Fruit fly (Drosophila melanogaster) whole organism, prepupa: ENCODE data around the gene CG32832.

Experiments used
- Blimp-1 ChIP-seq: fragments of 200-800 bp; sonication (Bioruptor generic); optimal IDR thresholded peaks from 3 replicates; lab custom pipeline; 2017; ENCODE audit warnings: missing biosample characterization, missing genetic modification characterization, mild to moderate bottlenecking, moderate library complexity, missing genetic modification reagents
- CG10631 ChIP-seq: fragments of 200-800 bp; sonication (Bioruptor generic); optimal IDR thresholded peaks from 2 replicates; lab custom pipeline; 2016; ENCODE audit warnings: missing biosample characterization, missing genetic modification characterization
- CG10669 ChIP-seq: fragments of 200-800 bp; sonication (Bioruptor generic); optimal IDR thresholded peaks from 3 replicates; lab custom pipeline; 2018; ENCODE audit warnings: missing biosample characterization, mild to moderate bottlenecking, missing genetic modification characterization, moderate library complexity
- CG11762 ChIP-seq: fragments of 200-800 bp; sonication (Bioruptor generic); optimal IDR thresholded peaks from 3 replicates; lab custom pipeline; 2016; ENCODE audit warnings: missing biosample characterization, missing genetic modification characterization; ENCODE audit not compliant: insufficient read depth
- CG11902 ChIP-seq: fragments of 200-800 bp; sonication (Bioruptor generic); optimal IDR thresholded peaks from 3 replicates; lab custom pipeline; 2016; ENCODE audit warnings: missing biosample characterization, missing genetic modification characterization
- CG15336 ChIP-seq: fragments of 200-800 bp; sonication (Bioruptor generic); IDR thresholded peaks from 2 replicates; pipeline ENCODE4 v1.3.6; 2022; ENCODE audit warnings: missing biosample characterization, missing genetic modification characterization
- CG16779 ChIP-seq: fragments of 200-800 bp; sonication (Bioruptor generic); optimal IDR thresholded peaks from 3 replicates; lab custom pipeline; 2017; ENCODE audit warnings: missing biosample characterization, mild to moderate bottlenecking, missing genetic modification characterization
- CG3032 ChIP-seq: fragments of 200-800 bp; optimal IDR thresholded peaks from 2 replicates; lab custom pipeline; 2019; ENCODE audit warnings: missing biosample characterization, mild to moderate bottlenecking, missing genetic modification characterization, moderate library complexity
- CG32006 ChIP-seq: fragments of 200-800 bp; sonication (Bioruptor generic); optimal IDR thresholded peaks from 3 replicates; lab custom pipeline; 2017; ENCODE audit warnings: missing biosample characterization, mild to moderate bottlenecking, missing genetic modification characterization
- CG34406 ChIP-seq: fragments of 200-800 bp; sonication (Bioruptor generic); optimal IDR thresholded peaks from 3 replicates; lab custom pipeline; 2016; ENCODE audit warnings: missing biosample characterization, missing genetic modification characterization
- CG3919 ChIP-seq: fragments of 200-800 bp; sonication (Bioruptor generic); optimal IDR thresholded peaks from 3 replicates; lab custom pipeline; 2016; ENCODE audit warnings: missing biosample characterization, missing genetic modification characterization
- CG4318 ChIP-seq: fragments of 200-800 bp; sonication (Bioruptor generic); optimal IDR thresholded peaks from 3 replicates; lab custom pipeline; 2017; ENCODE audit warnings: missing biosample characterization, mild to moderate bottlenecking, missing genetic modification characterization
- CG6163 ChIP-seq: fragments of 200-800 bp; sonication (Bioruptor generic); IDR thresholded peaks from 3 replicates; pipeline ENCODE4 v1.3.6; 2022; ENCODE audit warnings: missing biosample characterization, missing genetic modification characterization
- CG6276 ChIP-seq: fragments of 200-800 bp; sonication (Bioruptor generic); optimal IDR thresholded peaks from 2 replicates; lab custom pipeline; 2017; ENCODE audit warnings: missing biosample characterization, mild to moderate bottlenecking, missing genetic modification characterization
- CG6792 ChIP-seq: fragments of 200-800 bp; sonication (Bioruptor generic); optimal IDR thresholded peaks from 3 replicates; lab custom pipeline; 2016; ENCODE audit warnings: missing biosample characterization, missing genetic modification characterization
- CG6808 ChIP-seq: fragments of 200-800 bp; sonication (Bioruptor generic); optimal IDR thresholded peaks from 3 replicates; lab custom pipeline; 2017; ENCODE audit warnings: missing biosample characterization, missing genetic modification characterization, mild to moderate bottlenecking, moderate library complexity, missing genetic modification reagents
- CG6854 ChIP-seq: fragments of 200-800 bp; sonication (Bioruptor generic); optimal IDR thresholded peaks from 2 replicates; lab custom pipeline; 2017; ENCODE audit warnings: missing biosample characterization, mild to moderate bottlenecking, missing genetic modification characterization
- CG7368 ChIP-seq: fragments of 200-800 bp; sonication (Bioruptor generic); optimal IDR thresholded peaks from 3 replicates; lab custom pipeline; 2016; ENCODE audit warnings: missing biosample characterization, missing genetic modification characterization
- CG8119 ChIP-seq: fragments of 200-800 bp; sonication (Bioruptor generic); IDR thresholded peaks from 3 replicates; pipeline ENCODE4 v1.3.6; 2022; ENCODE audit warnings: missing biosample characterization, missing genetic modification characterization
- CG8319 ChIP-seq: fragments of 200-800 bp; sonication (Bioruptor generic); optimal IDR thresholded peaks from 3 replicates; lab custom pipeline; 2016; ENCODE audit warnings: missing biosample characterization, missing genetic modification characterization
- CG9139 ChIP-seq: fragments of 200-800 bp; sonication (Bioruptor generic); optimal IDR thresholded peaks from 3 replicates; lab custom pipeline; 2017; ENCODE audit warnings: missing biosample characterization, mild to moderate bottlenecking, missing genetic modification characterization
- Eip75B ChIP-seq: fragments of 200-800 bp; sonication (Bioruptor generic); optimal IDR thresholded peaks from 3 replicates; lab custom pipeline; 2016; ENCODE audit warnings: missing biosample characterization, missing genetic modification characterization
- Eip78C ChIP-seq: fragments of 200-800 bp; sonication (Bioruptor generic); peaks from one replicate; lab custom pipeline; 2016; ENCODE audit warnings: missing biosample characterization, missing genetic modification characterization
- Eip93F ChIP-seq: fragments of 200-800 bp; sonication (Bioruptor generic); optimal IDR thresholded peaks from 2 replicates; lab custom pipeline; 2016; ENCODE audit warnings: missing biosample characterization, mild to moderate bottlenecking, missing genetic modification characterization
- Ets21C ChIP-seq: fragments of 200-800 bp; sonication (Bioruptor generic); optimal IDR thresholded peaks from 3 replicates; lab custom pipeline; 2016; ENCODE audit warnings: missing biosample characterization, missing genetic modification characterization
- Ets96B ChIP-seq: fragments of 200-800 bp; optimal IDR thresholded peaks from 2 replicates; lab custom pipeline; 2019; ENCODE audit warnings: missing biosample characterization, mild to moderate bottlenecking, missing genetic modification characterization, moderate library complexity
- Gug ChIP-seq: fragments of 200-800 bp; sonication (Bioruptor generic); IDR thresholded peaks from 2 replicates; pipeline ENCODE4 v1.3.6; 2022; ENCODE audit warnings: missing biosample characterization, missing genetic modification characterization
- Hr38 ChIP-seq: sonication (Bioruptor generic); optimal IDR thresholded peaks from 2 replicates; lab custom pipeline; 2016; ENCODE audit warnings: missing biosample characterization, missing genetic modification characterization
- Hr39 ChIP-seq: fragments of 200-800 bp; sonication (Bioruptor generic); optimal IDR thresholded peaks from 2 replicates; lab custom pipeline; 2016; ENCODE audit warnings: missing biosample characterization, missing genetic modification characterization
- Hr4 ChIP-seq: fragments of 200-800 bp; sonication (Bioruptor generic); optimal IDR thresholded peaks from 3 replicates; lab custom pipeline; 2016; ENCODE audit warnings: missing biosample characterization, missing genetic modification characterization
- Lpt ChIP-seq: fragments of 200-800 bp; sonication (Bioruptor generic); optimal IDR thresholded peaks from 3 replicates; lab custom pipeline; 2016; ENCODE audit warnings: missing biosample characterization, missing genetic modification characterization
- OdsH ChIP-seq: fragments of 200-800 bp; sonication (Bioruptor generic); optimal IDR thresholded peaks from 3 replicates; lab custom pipeline; 2016; ENCODE audit warnings: missing biosample characterization, missing genetic modification characterization
- Smox ChIP-seq: fragments of 200-800 bp; sonication (Bioruptor generic); optimal IDR thresholded peaks from 3 replicates; lab custom pipeline; 2016; ENCODE audit warnings: missing biosample characterization, missing genetic modification characterization
- Sox102F ChIP-seq: fragments of 200-800 bp; sonication (Bioruptor generic); optimal IDR thresholded peaks from 2 replicates; lab custom pipeline; 2016; ENCODE audit warnings: missing biosample characterization, mild to moderate bottlenecking, missing genetic modification characterization
- Sox14 ChIP-seq: fragments of 200-800 bp; sonication (Bioruptor generic); optimal IDR thresholded peaks from 3 replicates; lab custom pipeline; 2016; ENCODE audit warnings: missing biosample characterization, missing genetic modification characterization
- Sox15 ChIP-seq: fragments of 200-800 bp; sonication (Bioruptor generic); optimal IDR thresholded peaks from 3 replicates; lab custom pipeline; 2016; ENCODE audit warnings: missing biosample characterization, missing genetic modification characterization
- achi ChIP-seq: fragments of 200-800 bp; sonication (Bioruptor generic); optimal IDR thresholded peaks from 3 replicates; lab custom pipeline; 2016; ENCODE audit warnings: missing biosample characterization, missing genetic modification characterization
- acj6 ChIP-seq: fragments of 200-800 bp; sonication (Bioruptor generic); optimal IDR thresholded peaks from 3 replicates; lab custom pipeline; 2016; ENCODE audit warnings: missing biosample characterization, missing genetic modification characterization
- esn ChIP-seq: fragments of 200-800 bp; sonication (Bioruptor generic); optimal IDR thresholded peaks from 2 replicates; lab custom pipeline; 2016; ENCODE audit warnings: missing biosample characterization, mild to moderate bottlenecking, missing genetic modification characterization, moderate library complexity
- fd59A ChIP-seq: fragments of 200-800 bp; sonication (Bioruptor generic); optimal IDR thresholded peaks from 2 replicates; lab custom pipeline; 2017; ENCODE audit warnings: missing biosample characterization, mild to moderate bottlenecking, missing genetic modification characterization, missing genetic modification reagents
- fd85E ChIP-seq: fragments of 200-800 bp; sonication (Bioruptor generic); optimal IDR thresholded peaks from 3 replicates; lab custom pipeline; 2016; ENCODE audit warnings: missing biosample characterization, missing genetic modification characterization
- fkh ChIP-seq: fragments of 200-800 bp; sonication (Bioruptor generic); optimal IDR thresholded peaks from 3 replicates; lab custom pipeline; 2017; ENCODE audit warnings: missing biosample characterization, mild to moderate bottlenecking, missing genetic modification characterization, moderate library complexity
- net ChIP-seq: fragments of 200-800 bp; sonication (Bioruptor generic); optimal IDR thresholded peaks from 3 replicates; lab custom pipeline; 2016; ENCODE audit warnings: missing biosample characterization, missing genetic modification characterization
- pdm3 ChIP-seq: fragments of 200-800 bp; sonication (Bioruptor generic); optimal IDR thresholded peaks from 3 replicates; lab custom pipeline; 2016; ENCODE audit warnings: missing biosample characterization, missing genetic modification characterization
- salr ChIP-seq, 2 experiments: fragments of 200-800 bp; sonication (Bioruptor generic); optimal IDR thresholded peaks; 3 replicates each; lab custom pipeline; 2016 to 2018; ENCODE audit warnings: missing biosample characterization in 2 of 2, missing genetic modification characterization in 2 of 2, mild to moderate bottlenecking in 1 of 2
- ss ChIP-seq, 2 experiments: fragments of 200-800 bp; sonication (Bioruptor generic); optimal IDR thresholded peaks; 2 replicates in 1 of 2; 3 replicates in 1 of 2; lab custom pipeline; 2017 to 2018; ENCODE audit warnings: mild to moderate bottlenecking in 2 of 2, missing biosample characterization in 2 of 2, missing genetic modification characterization in 2 of 2, moderate library complexity in 1 of 2
- svp ChIP-seq: fragments of 200-800 bp; sonication (Bioruptor generic); peaks from one replicate; lab custom pipeline; 2016; ENCODE audit warnings: missing biosample characterization, missing genetic modification characterization
- topi ChIP-seq: fragments of 200-800 bp; sonication (Bioruptor generic); optimal IDR thresholded peaks from 3 replicates; lab custom pipeline; 2016; ENCODE audit warnings: missing biosample characterization, missing genetic modification characterization

The CG32832 gene

DNA sequence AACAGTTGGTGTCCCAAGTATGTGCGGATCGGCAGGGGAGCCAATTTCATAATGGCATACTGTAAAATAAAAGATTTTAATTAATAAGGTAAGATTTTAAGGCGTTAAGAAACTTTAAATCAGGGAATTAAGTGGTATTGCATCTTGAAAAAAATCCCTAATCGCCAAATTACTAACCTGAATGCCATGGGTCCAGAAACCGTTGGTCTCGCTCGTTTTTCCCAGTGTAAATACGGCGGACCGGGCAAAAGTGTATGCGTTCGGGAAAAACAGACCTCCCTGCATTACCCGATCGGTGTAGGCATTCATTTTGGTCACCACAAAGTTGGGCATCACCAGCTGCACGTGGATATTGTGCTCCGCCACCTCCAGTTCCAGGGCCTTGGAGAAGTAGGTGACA, 35.8 kb downstream of the CG32832 start (continued):
- peak; percentile 54 for TF ChIP-seq Smox (GFP tag; lab: Kevin White, UChicago)
- TF ChIP-seq Eip78C (GFP tag; lab: Kevin White, UChicago): peak; percentile 62
- peak; percentile 16 for TF ChIP-seq Ets21C (GFP tag; lab: Kevin White, UChicago)
- TF ChIP-seq CG15336 (GFP tag; lab: Robert Waterston, UW): peak; percentile 50; the same call in 1 of the 2 replicates
- TF ChIP-seq CG10631 (GFP tag; lab: Kevin White, UChicago): no peak
- TF ChIP-seq CG11902 (GFP tag; lab: Kevin White, UChicago): no peak
- TF ChIP-seq CG6792 (GFP tag; lab: Kevin White, UChicago): peak; percentile 3
- no peak for TF ChIP-seq fkh (GFP tag; lab: Kevin White, UChicago)
- no peak for TF ChIP-seq Eip93F (GFP tag; lab: Kevin White, UChicago)
- peak; percentile 70 for TF ChIP-seq svp
- peak; percentile 66 for TF ChIP-seq Hr39
- peak; percentile 24 for TF ChIP-seq Hr4
- no peak for TF ChIP-seq CG8319 (GFP tag; lab: Kevin White, UChicago)
- TF ChIP-seq CG6276: peak; percentile 48
- TF ChIP-seq Sox15 (GFP tag; lab: Kevin White, UChicago): peak; percentile 10
- peak; percentile 32 for TF ChIP-seq achi
- peak; percentile 65 for TF ChIP-seq topi (GFP tag; lab: Kevin White, UChicago)
- TF ChIP-seq Blimp-1 (GFP tag; lab: Kevin White, UChicago): no peak
- TF ChIP-seq CG6163 (GFP tag; lab: Robert Waterston, UW): no peak; the same call in 2 of the 3 replicates
- no peak for TF ChIP-seq CG11762
- peak; percentile 21 for TF ChIP-seq acj6 (GFP tag; lab: Kevin White, UChicago)
- peak; percentile 50 for TF ChIP-seq CG3919 (GFP tag; lab: Kevin White, UChicago)
- no peak for TF ChIP-seq salr (GFP tag; optimal IDR thresholded peaks at IDR 0.05; lab: Kevin White, UChicago)
- TF ChIP-seq CG7368: peak; percentile 4
- peak; percentile 22; the same call in 1 of the 2 replicates for TF ChIP-seq Gug (GFP tag; lab: Robert Waterston, UW)
- peak; percentile 61 for TF ChIP-seq Sox102F
- peak; percentile 17 for TF ChIP-seq pdm3 (GFP tag; lab: Kevin White, UChicago)
- TF ChIP-seq net (GFP tag; lab: Kevin White, UChicago): peak; percentile 41
- no peak for TF ChIP-seq CG9139 (GFP tag; lab: Kevin White, UChicago)
- no peak for TF ChIP-seq CG6854 (GFP tag; lab: Kevin White, UChicago)
- TF ChIP-seq esn (GFP tag; lab: Kevin White, UChicago): peak; percentile 72

DNA sequence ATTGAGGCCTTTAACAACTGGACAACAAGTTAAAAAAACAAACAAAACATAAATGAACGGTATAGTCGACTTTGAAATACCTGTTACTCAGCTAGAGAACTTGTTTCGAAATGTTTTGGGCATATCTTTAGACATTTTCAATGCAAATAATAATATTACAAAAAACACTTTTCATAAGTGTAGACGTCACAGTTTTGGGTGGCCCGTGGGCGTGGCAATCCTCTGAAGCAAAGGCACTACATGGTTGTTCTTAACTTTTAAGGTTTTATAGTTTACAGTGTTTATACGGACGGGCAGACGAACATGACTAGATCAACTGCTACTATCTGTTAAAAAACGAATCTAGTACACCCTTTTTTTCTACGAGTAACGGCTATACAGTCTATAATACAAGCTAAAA, 36.6 kb downstream of the CG32832 start:
- no peak for TF ChIP-seq fd59A (GFP tag; lab: Kevin White, UChicago)
- TF ChIP-seq salr (GFP tag; optimal IDR thresholded peaks at IDR 0.05; lab: Kevin White, UChicago): no peak
- TF ChIP-seq CG10669 (GFP tag; lab: Kevin White, UChicago): no peak
- TF ChIP-seq Sox14: peak; percentile 33
- no peak for TF ChIP-seq Lpt
- no peak for TF ChIP-seq Hr38 (GFP tag; lab: Kevin White, UChicago)
- TF ChIP-seq CG34406: peak; percentile 42
- peak; percentile 66 for TF ChIP-seq CG32006
- TF ChIP-seq CG3032 (tag; lab: Kevin White, UChicago): no peak
- peak; percentile 60 for TF ChIP-seq Sox102F
- TF ChIP-seq Hr39: peak; percentile 52
- no peak for TF ChIP-seq fkh (GFP tag; lab: Kevin White, UChicago)
- TF ChIP-seq CG8119 (GFP tag; lab: Robert Waterston, UW): peak; percentile 35; the same call in 2 of the 3 replicates
- peak; percentile 19 for TF ChIP-seq CG6808 (GFP tag; lab: Kevin White, UChicago)
- no peak for TF ChIP-seq ss (GFP tag; optimal IDR thresholded peaks at IDR 0.05; lab: Kevin White, UChicago)
- peak; percentile 57 for TF ChIP-seq Hr4
- no peak for TF ChIP-seq Blimp-1 (GFP tag; lab: Kevin White, UChicago)
- peak; percentile 41 for TF ChIP-seq Smox (GFP tag; lab: Kevin White, UChicago)
- no peak for TF ChIP-seq CG16779 (tag; lab: Kevin White, UChicago)
- TF ChIP-seq Ets21C (GFP tag; lab: Kevin White, UChicago): peak; percentile 23
- TF ChIP-seq topi (GFP tag; lab: Kevin White, UChicago): peak; percentile 47
- no peak for TF ChIP-seq CG6854 (GFP tag; lab: Kevin White, UChicago)
- no peak for TF ChIP-seq Gug (GFP tag; lab: Robert Waterston, UW)
- peak; percentile 70 for TF ChIP-seq esn (GFP tag; lab: Kevin White, UChicago)
- no peak for TF ChIP-seq fd85E (GFP tag; lab: Kevin White, UChicago)
- peak; percentile 90 for TF ChIP-seq Eip78C (GFP tag; lab: Kevin White, UChicago)
- peak; percentile 44 for TF ChIP-seq Eip75B
- peak; percentile 11 for TF ChIP-seq OdsH (GFP tag; lab: Kevin White, UChicago)
- TF ChIP-seq CG3919 (GFP tag; lab: Kevin White, UChicago): no peak
- peak; percentile 54 for TF ChIP-seq pdm3 (GFP tag; lab: Kevin White, UChicago)
- TF ChIP-seq CG11902 (GFP tag; lab: Kevin White, UChicago): peak; percentile 17
- TF ChIP-seq CG4318 (GFP tag; lab: Kevin White, UChicago): no peak
- no peak for TF ChIP-seq Ets96B (tag; lab: Kevin White, UChicago)
- no peak for TF ChIP-seq CG6163 (GFP tag; lab: Robert Waterston, UW)
